Worm (Caenorhabditis elegans) whole organism, early embryonic: ENCODE data around the gene B0285.6.

Experiments used
- ama-1 ChIP-seq: fragments of 150-350 bp; optimal IDR thresholded peaks from 2 replicates; lab custom pipeline; 2014
- ceh-36 ChIP-seq: sonication (generic microtip); optimal IDR thresholded peaks from 2 replicates; lab custom pipeline; 2016; ENCODE audit warnings: missing genetic modification characterization, inconsistent platforms, missing compliant biosample characterization
- flt-1 ChIP-seq: fragments of 200-800 bp; sonication (Bioruptor generic); IDR thresholded peaks from 2 replicates; pipeline ENCODE4 v1.3.6; 2022; ENCODE audit warnings: missing genetic modification characterization, missing compliant biosample characterization
- hmbx-1 ChIP-seq: sonication (generic microtip); optimal IDR thresholded peaks from 2 replicates; lab custom pipeline; 2016; ENCODE audit warnings: mild to moderate bottlenecking, missing genetic modification characterization, missing compliant biosample characterization
- tbx-37 ChIP-seq: fragments of 200-800 bp; sonication (Bioruptor generic); conservative IDR thresholded peaks from 2 replicates; pipeline ENCODE4 v1.3.6; 2022; ENCODE audit warnings: missing genetic modification reagents, missing genetic modification characterization, missing compliant biosample characterization

DNA sequence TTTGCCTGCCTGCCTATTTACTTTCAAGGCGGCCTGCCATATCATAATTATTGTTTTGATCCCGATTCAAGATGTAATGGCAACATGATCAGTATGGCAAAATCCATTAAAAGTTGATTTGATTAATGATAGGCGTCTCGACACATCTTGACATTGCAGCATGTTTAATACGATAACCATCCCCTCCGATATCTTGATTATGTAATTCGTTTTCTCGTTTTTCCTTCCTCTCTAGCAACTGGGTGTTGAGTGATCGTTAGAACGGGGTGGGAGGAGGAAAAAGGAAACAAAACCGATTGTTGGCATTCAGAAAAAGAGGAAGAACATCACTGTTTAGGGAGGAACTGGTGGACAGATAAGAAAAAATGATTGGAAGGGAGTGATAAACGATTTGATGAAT is 42.0 kb downstream of the B0285.6 start:
- TF ChIP-seq ama-1, result no peak
- no peak for TF ChIP-seq flt-1
- TF ChIP-seq tbx-37, result no peak
- TF ChIP-seq ceh-36 (tag; lab: Kevin White, UChicago), result no peak
- no peak for TF ChIP-seq hmbx-1
